Fruit fly (Drosophila melanogaster): ENCODE measurements around the gene elm.

The elm gene

dm6 chr3R:5668928-5669739, 14.5 kb upstream of the elm start, which contains the start of the genes Xe7 and Atg17 (continued):
- TF ChIP-seq CG18262 (tag; optimal IDR thresholded peaks at IDR 0.05) (peak; percentile 88), GATAe (GFP tag; conservative IDR thresholded peaks at IDR 0.05) (peak; percentile 90), cg (GFP tag; optimal IDR thresholded peaks at IDR 0.05) (peak; percentile 73), Fer1 (GFP tag; optimal IDR thresholded peaks at IDR 0.05) (peak; percentile 83), vfl (GFP tag; optimal IDR thresholded peaks at IDR 0.05) (peak; percentile 91), CG4282 (GFP tag; optimal IDR thresholded peaks at IDR 0.05) (peak; percentile 61), CG1792 (GFP tag; optimal IDR thresholded peaks at IDR 0.05) (peak; percentile 43), bcd (GFP tag; optimal IDR thresholded peaks at IDR 0.05) (peak; percentile 90), CG32772 (GFP tag; IDR thresholded peaks at IDR 0.05) (peak; percentile 91), Deaf1 (tag; optimal IDR thresholded peaks at IDR 0.05) (peak; percentile 58), ab (GFP tag; optimal IDR thresholded peaks at IDR 0.05) (peak; percentile 71), Oaz (GFP tag; IDR thresholded peaks at IDR 0.05) (peak; percentile 84), unc-4 (GFP tag; IDR thresholded peaks at IDR 0.05; ENCODE audit: partially characterized antibody) (peak; percentile 66), CG12236 (GFP tag; optimal IDR thresholded peaks at IDR 0.05) (peak; percentile 53), D (optimal IDR thresholded peaks at IDR 0.05) (no peak), D (GFP tag; optimal IDR thresholded peaks at IDR 0.05) (peak; percentile 80), Camta (GFP tag; optimal IDR thresholded peaks at IDR 0.05) (peak; percentile 84), Elba2 (GFP tag; optimal IDR thresholded peaks at IDR 0.05) (peak; percentile 66), CG10147 (GFP tag; optimal IDR thresholded peaks at IDR 0.05) (peak; percentile 90), bab2 (GFP tag; optimal IDR thresholded peaks at IDR 0.05) (peak; percentile 92), Myb (GFP tag; optimal IDR thresholded peaks at IDR 0.05) (peak; percentile 66), CG16863 (GFP tag; optimal IDR thresholded peaks at IDR 0.05) (peak; percentile 78), CG9437 (GFP tag; optimal IDR thresholded peaks at IDR 0.05) (peak; percentile 86), NC2β (GFP tag; optimal IDR thresholded peaks at IDR 0.05) (peak; percentile 80), CG18599 (GFP tag; optimal IDR thresholded peaks at IDR 0.05) (peak; percentile 89), CG6272 (GFP tag; IDR thresholded peaks at IDR 0.05) (peak; percentile 95), Antp (GFP tag; optimal IDR thresholded peaks at IDR 0.05) (peak; percentile 93), CG9609 (GFP tag; optimal IDR thresholded peaks at IDR 0.05) (peak; percentile 89), MBD-R2 (GFP tag; IDR thresholded peaks at IDR 0.05) (peak; percentile 73), CG30020 (tag; optimal IDR thresholded peaks at IDR 0.05) (peak; percentile 89), CG34376 (GFP tag; optimal IDR thresholded peaks at IDR 0.05) (peak; percentile 68), zf30C (GFP tag; optimal IDR thresholded peaks at IDR 0.05) (no peak), Ada2b (GFP tag; IDR thresholded peaks at IDR 0.05) (peak; percentile 84), CG15696 (tag; optimal IDR thresholded peaks at IDR 0.05) (peak; percentile 94), CG2889 (GFP tag; IDR thresholded peaks at IDR 0.05) (peak; percentile 91), CTCF (GFP tag; optimal IDR thresholded peaks at IDR 0.05) (peak; percentile 25), CkIIα-i1 (GFP tag; IDR thresholded peaks at IDR 0.05) (peak; percentile 49; the same call in 1 of the 2 replicates), gcm2 (GFP tag; optimal IDR thresholded peaks at IDR 0.05) (peak; percentile 20), CG4360 (GFP tag; IDR thresholded peaks at IDR 0.05) (no peak), pzg (GFP tag; optimal IDR thresholded peaks at IDR 0.05) (peak; percentile 57), Dad (GFP tag; optimal IDR thresholded peaks at IDR 0.05) (peak; percentile 82), gro (GFP tag; optimal IDR thresholded peaks at IDR 0.05) (peak; percentile 78), CG31388 (GFP tag; optimal IDR thresholded peaks at IDR 0.05) (peak; percentile 86), Mrtf (GFP tag; IDR thresholded peaks at IDR 0.05) (peak; percentile 89; the same call in 2 of the 3 replicates), CG2678 (tag; optimal IDR thresholded peaks at IDR 0.05) (peak; percentile 94), CG11696 (GFP tag; IDR thresholded peaks at IDR 0.05) (peak; percentile 54), CG2120 (GFP tag; optimal IDR thresholded peaks at IDR 0.05) (peak; percentile 97), Chrac-16 (GFP tag; optimal IDR thresholded peaks at IDR 0.05) (peak; percentile 96), ewg (GFP tag; optimal IDR thresholded peaks at IDR 0.05) (peak; percentile 80), Xrp1 (GFP tag; IDR thresholded peaks at IDR 0.05) (peak; percentile 85), abd-A (tag; optimal IDR thresholded peaks at IDR 0.05) (no peak)

Measured in whole organism, embryonic.